Worm (Caenorhabditis elegans): ENCODE measurements around the gene cogc-8.

DNA sequence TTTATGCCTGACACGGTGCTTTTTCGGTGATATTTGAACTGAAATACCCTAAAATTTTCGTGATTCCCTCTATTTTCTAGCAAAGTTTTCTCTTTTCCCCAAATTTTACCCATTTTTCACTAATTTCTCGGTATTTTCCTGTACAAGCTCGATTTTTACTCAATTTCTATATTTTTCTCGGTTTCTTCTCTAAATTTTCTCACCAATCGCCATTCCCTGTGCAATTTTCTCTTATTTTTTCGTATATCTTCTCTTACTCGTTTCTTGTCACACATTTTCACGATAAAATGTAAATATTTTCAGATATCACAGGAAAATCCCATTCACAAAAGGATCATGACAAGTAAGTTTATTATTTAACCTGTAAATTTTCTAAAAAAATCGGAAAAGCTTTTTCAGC lies 45.8 kb upstream of the cogc-8 start, which contains the start of gene csn-3:
- TF ChIP-seq snpc-4 (GFP tag; optimal IDR thresholded peaks at IDR 0.05) (no peak), snpc-4 (tag; optimal IDR thresholded peaks at IDR 0.05) (no peak), die-1 (tag; optimal IDR thresholded peaks at IDR 0.05) (no peak), efl-1 (GFP tag; optimal IDR thresholded peaks at IDR 0.05) (no peak)

Measured in whole organism, young adult.